Fruit fly (Drosophila melanogaster): ENCODE data around the gene Slc25A46a.

The Slc25A46a gene

DNA sequence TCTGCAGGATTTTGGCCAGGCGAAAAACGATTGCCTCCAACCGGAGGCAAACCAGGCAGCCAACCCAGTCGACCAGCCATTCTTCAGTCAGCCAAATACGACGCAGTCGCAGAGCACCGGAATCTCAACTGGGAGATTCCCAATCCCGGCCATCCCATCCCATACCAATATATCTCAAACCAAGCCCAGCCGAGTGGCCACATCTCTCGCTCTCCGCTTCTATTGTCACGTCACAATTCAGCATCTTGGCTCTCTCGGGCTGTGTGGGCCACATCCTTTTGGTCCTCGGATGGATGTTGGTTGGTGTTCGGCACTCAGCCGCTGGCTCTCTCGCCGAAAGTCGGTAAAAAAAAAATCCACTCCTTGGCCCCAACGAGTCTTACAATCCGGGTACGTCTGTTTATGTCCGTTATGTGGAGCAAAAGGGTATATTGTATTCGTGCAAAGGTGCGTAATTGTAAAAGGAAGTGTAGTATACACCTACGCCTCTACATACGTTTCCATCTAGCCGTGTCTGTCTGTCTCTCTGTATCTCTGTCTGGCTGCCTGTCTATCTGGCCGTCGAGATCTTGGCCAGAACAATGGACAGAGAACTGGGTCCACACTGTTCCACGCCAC, 10.3 kb upstream of the Slc25A46a start, which contains the start of gene mmd:
Gene mmd (minus strand): TSS at position 3 of the 618 bp plus-strand sequence.
- no peak for TF ChIP-seq rgr (GFP tag; optimal IDR thresholded peaks at IDR 0.05)
- no peak for TF ChIP-seq br (GFP tag; optimal IDR thresholded peaks at IDR 0.05)
- TF ChIP-seq HLH106 (tag; optimal IDR thresholded peaks at IDR 0.05), result no peak
- no peak for TF ChIP-seq sv (GFP tag; optimal IDR thresholded peaks at IDR 0.05)
- no peak for TF ChIP-seq Abd-B (GFP tag; optimal IDR thresholded peaks at IDR 0.05)
- TF ChIP-seq OdsH (GFP tag; optimal IDR thresholded peaks at IDR 0.05), result no peak
- TF ChIP-seq sage (GFP tag; optimal IDR thresholded peaks at IDR 0.05), result no peak
- no peak for TF ChIP-seq tai (GFP tag; optimal IDR thresholded peaks at IDR 0.05)
- no peak for TF ChIP-seq Vsx2 (GFP tag; optimal IDR thresholded peaks at IDR 0.05; ENCODE audit: partially characterized antibody)
- TF ChIP-seq Hr78 (GFP tag; optimal IDR thresholded peaks at IDR 0.05), result no peak
- TF ChIP-seq Hnf4 (GFP tag; optimal IDR thresholded peaks at IDR 0.05), result no peak
- no peak for TF ChIP-seq Hr83 (GFP tag; optimal IDR thresholded peaks at IDR 0.05; ENCODE audit: poor library complexity, severe bottlenecking)
- TF ChIP-seq dl (GFP tag; optimal IDR thresholded peaks at IDR 0.05; ENCODE audit: insufficient read depth in 1 of 2, partially characterized antibody in 2 of 2), result no peak

- TF ChIP-seq CrebA (GFP tag; optimal IDR thresholded peaks at IDR 0.05; ENCODE audit: borderline replicate concordance) (no peak), rgr (GFP tag; optimal IDR thresholded peaks at IDR 0.05) (no peak), Hnf4 (GFP tag; optimal IDR thresholded peaks at IDR 0.05) (no peak), usp (GFP tag; optimal IDR thresholded peaks at IDR 0.05) (no peak), br (GFP tag; optimal IDR thresholded peaks at IDR 0.05) (no peak), foxo (GFP tag; optimal IDR thresholded peaks at IDR 0.05) (no peak), Hr83 (GFP tag; optimal IDR thresholded peaks at IDR 0.05; ENCODE audit: poor library complexity, severe bottlenecking) (no peak), Hr78 (GFP tag; optimal IDR thresholded peaks at IDR 0.05) (no peak), sv (GFP tag; optimal IDR thresholded peaks at IDR 0.05) (no peak), h (GFP tag; optimal IDR thresholded peaks at IDR 0.05) (no peak), dl (GFP tag; optimal IDR thresholded peaks at IDR 0.05; ENCODE audit: insufficient read depth in 1 of 2, partially characterized antibody in 2 of 2) (no peak), N (GFP tag; optimal IDR thresholded peaks at IDR 0.05) (no peak), tai (GFP tag; optimal IDR thresholded peaks at IDR 0.05) (no peak), Rel (GFP tag; optimal IDR thresholded peaks at IDR 0.05) (no peak), Rel (tag; optimal IDR thresholded peaks at IDR 0.05) (no peak)
These were observed 9.4 kb upstream of the Slc25A46a start, which contains the start of gene Or13a for dm6 chrX:15974125-15974524. Or13a (plus strand) TSS chrX:15974425.

dm6 chrX:15976568-15976967, 7.0 kb upstream of the Slc25A46a start, which contains the start of gene CG42766:
CG42766 (plus strand) TSS chrX:15976868.
- TF ChIP-seq Jra (GFP tag; optimal IDR thresholded peaks at IDR 0.05) (no peak), dmrt93B (GFP tag; optimal IDR thresholded peaks at IDR 0.05) (no peak), GATAd (GFP tag; optimal IDR thresholded peaks at IDR 0.05) (no peak), N (GFP tag; optimal IDR thresholded peaks at IDR 0.05) (no peak), dl (GFP tag; optimal IDR thresholded peaks at IDR 0.05; ENCODE audit: insufficient read depth in 1 of 2, partially characterized antibody in 2 of 2) (no peak)

dm6 chrX:15982844-15983243, 728 bp upstream of the Slc25A46a start, which contains the start of gene Cep164:
Cep164 (minus strand) TSS chrX:15982944.
- TF ChIP-seq Jra (GFP tag; optimal IDR thresholded peaks at IDR 0.05) (no peak), h (GFP tag; optimal IDR thresholded peaks at IDR 0.05) (no peak), CG32264 (GFP tag; optimal IDR thresholded peaks at IDR 0.05) (no peak), Vsx2 (GFP tag; optimal IDR thresholded peaks at IDR 0.05; ENCODE audit: partially characterized antibody) (no peak), Abd-B (GFP tag; optimal IDR thresholded peaks at IDR 0.05) (no peak), GATAd (GFP tag; optimal IDR thresholded peaks at IDR 0.05) (no peak), usp (GFP tag; optimal IDR thresholded peaks at IDR 0.05) (no peak), sage (GFP tag; optimal IDR thresholded peaks at IDR 0.05) (no peak), Hr78 (GFP tag; optimal IDR thresholded peaks at IDR 0.05) (no peak), woc (GFP tag; optimal IDR thresholded peaks at IDR 0.05) (no peak)

dm6 chrX:15986654-15987053, 3.1 kb downstream of the Slc25A46a start, which contains the start of gene ND-20:
ND-20 (minus strand) TSS chrX:15986808.
- peak; percentile 1 for TF ChIP-seq sv (GFP tag; optimal IDR thresholded peaks at IDR 0.05)
- TF ChIP-seq N (GFP tag; optimal IDR thresholded peaks at IDR 0.05), result peak; percentile 98
- peak; percentile 86 for TF ChIP-seq Hr78 (GFP tag; optimal IDR thresholded peaks at IDR 0.05)
- peak; percentile 4 for TF ChIP-seq HLH106 (tag; optimal IDR thresholded peaks at IDR 0.05)
- TF ChIP-seq Jra (GFP tag; optimal IDR thresholded peaks at IDR 0.05), result no peak
- peak; percentile 17 for TF ChIP-seq Abd-B (GFP tag; optimal IDR thresholded peaks at IDR 0.05)
- peak in 1 of 2 experiments; percentile 8 for TF ChIP-seq foxo (GFP tag; optimal IDR thresholded peaks at IDR 0.05)
- TF ChIP-seq woc (GFP tag; optimal IDR thresholded peaks at IDR 0.05), result peak; percentile 60
- TF ChIP-seq br (GFP tag; optimal IDR thresholded peaks at IDR 0.05), result no peak
- TF ChIP-seq dmrt93B (GFP tag; optimal IDR thresholded peaks at IDR 0.05), result no peak
- no peak for TF ChIP-seq Mio (GFP tag; optimal IDR thresholded peaks at IDR 0.05)
- no peak for TF ChIP-seq sage (GFP tag; optimal IDR thresholded peaks at IDR 0.05)
- TF ChIP-seq OdsH (GFP tag; optimal IDR thresholded peaks at IDR 0.05), result no peak

Data from whole organism, wandering third instar larva.